Fruit fly (Drosophila melanogaster) Kc167 (cell line): Measurements from ENCODE around the gene CG42637.

Experiments used
- h ChIP-seq: fragments of >200 bp; optimal IDR thresholded peaks from 3 replicates; lab custom pipeline; 2018; ENCODE audit warnings: missing external identifiers
- insv ChIP-seq: fragments of >200 bp; optimal IDR thresholded peaks from 3 replicates; lab custom pipeline; 2018; ENCODE audit warnings: missing external identifiers

- TF ChIP-seq h (lab: Kevin White, UChicago) (no peak), insv (no peak)
These were observed 109.8 kb downstream of the CG42637 start for dm6 chr3L:19683520-19683919.
